Worm (Caenorhabditis elegans): Measurements from ENCODE around the gene Y54F10AM.6.

DNA sequence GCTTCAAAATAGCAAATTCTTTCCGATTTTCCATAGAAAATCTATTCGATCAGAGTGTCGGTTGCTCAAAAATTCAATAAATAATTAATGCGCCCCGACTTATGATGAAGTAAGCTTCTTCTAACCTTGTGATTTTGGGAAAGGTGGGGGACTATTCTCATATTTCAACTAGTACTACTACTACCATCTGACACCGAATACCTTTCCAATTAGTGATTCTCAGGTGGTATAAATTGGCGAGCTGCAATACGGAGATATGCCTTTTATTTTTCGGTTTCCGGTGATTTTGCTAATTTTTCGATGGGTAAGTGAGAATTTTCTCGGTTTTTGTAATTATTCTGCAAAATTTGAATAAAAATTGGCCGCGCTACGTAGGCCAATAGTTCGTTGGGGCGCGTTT is 52.8 kb downstream of the Y54F10AM.6 start, which contains the start of gene nhr-239:
- TF ChIP-seq cog-1 (tag; optimal IDR thresholded peaks at IDR 0.05) (no peak), tab-1 (GFP tag; IDR thresholded peaks at IDR 0.05) (no peak), flt-1 (GFP tag; IDR thresholded peaks at IDR 0.05) (no peak), med-1 (GFP tag; optimal IDR thresholded peaks at IDR 0.05; ENCODE audit: insufficient read depth) (no peak), T22C8.4 (GFP tag; IDR thresholded peaks at IDR 0.05) (no peak), ref-1 (GFP tag; conservative IDR thresholded peaks at IDR 0.05) (no peak), ztf-29 (GFP tag; IDR thresholded peaks at IDR 0.05) (no peak)
